Worm (Caenorhabditis elegans): ENCODE data around the gene F23G4.1.

- TF ChIP-seq nhr-237 (tag; optimal IDR thresholded peaks at IDR 0.05) (no peak), unc-62 (GFP tag; optimal IDR thresholded peaks at IDR 0.05) (no peak), snpc-4 (tag; optimal IDR thresholded peaks at IDR 0.05) (no peak), lsy-2 (tag; optimal IDR thresholded peaks at IDR 0.05) (no peak), blmp-1 (tag; optimal IDR thresholded peaks at IDR 0.05) (no peak), pha-4 (tag; optimal IDR thresholded peaks at IDR 0.05) (no peak), drap-1 (GFP tag; optimal IDR thresholded peaks at IDR 0.05) (no peak), unc-39 (tag; optimal IDR thresholded peaks at IDR 0.05) (no peak), ceh-43 (GFP tag; optimal IDR thresholded peaks at IDR 0.05) (no peak), sptf-1 (tag; optimal IDR thresholded peaks at IDR 0.05) (no peak), lin-13 (tag; optimal IDR thresholded peaks at IDR 0.05) (no peak), nhr-12 (tag; optimal IDR thresholded peaks at IDR 0.05) (no peak), elt-3 (tag; optimal IDR thresholded peaks at IDR 0.05) (no peak), nhr-76 (tag; optimal IDR thresholded peaks at IDR 0.05) (no peak)
These were observed 19.6 kb downstream of the F23G4.1 start for ce11 chrX:6583385-6583784.
